Worm (Caenorhabditis elegans) whole organism, late embryonic: ENCODE measurements around the gene ndua-5.

ENCODE experiments used
- fkh-10 ChIP-seq: fragments of 150-350 bp; optimal IDR thresholded peaks from 2 replicates; lab custom pipeline; 2014; ENCODE audit warnings: missing biosample characterization, missing genetic modification reagents, missing genetic modification characterization
- pha-4 ChIP-seq: fragments of 150-350 bp; optimal IDR thresholded peaks from 2 replicates; lab custom pipeline; 2018; ENCODE audit warnings: missing biosample characterization, missing genetic modification reagents, missing genetic modification characterization
- pqm-1 ChIP-seq: sonication (generic microtip); optimal IDR thresholded peaks from 2 replicates; lab custom pipeline; 2016; ENCODE audit warnings: missing genetic modification characterization, missing compliant biosample characterization

ce11 chrIV:9498088-9498487 is 26.6 kb downstream of the ndua-5 start, which contains the start of gene sru-4:
- TF ChIP-seq pqm-1 (no peak), pha-4 (no peak), fkh-10 (GFP tag; lab: Kevin White, UChicago) (no peak)
